Fruit fly (Drosophila melanogaster) whole organism, embryonic: Measurements from ENCODE around the gene CG7378.

ENCODE experiments used
- B-H1 ChIP-seq: fragments of 200-800 bp; sonication (Bioruptor generic); IDR thresholded peaks from 3 replicates; pipeline ENCODE4 v1.3.6; 2022; ENCODE audit warnings: missing biosample characterization, missing genetic modification characterization
- CG11456 ChIP-seq: fragments of 200-800 bp; sonication (Bioruptor generic); IDR thresholded peaks from 3 replicates; pipeline ENCODE4 v1.3.6; 2022; ENCODE audit warnings: missing biosample characterization, missing genetic modification characterization
- CG13296 ChIP-seq: fragments of 200-800 bp; sonication (Bioruptor generic); optimal IDR thresholded peaks from 3 replicates; lab custom pipeline; 2018; ENCODE audit warnings: missing biosample characterization, mild to moderate bottlenecking, missing genetic modification characterization
- CG13424 ChIP-seq: fragments of 200-800 bp; sonication (Bioruptor generic); optimal IDR thresholded peaks from 2 replicates; lab custom pipeline; 2019; ENCODE audit warnings: missing biosample characterization, mild to moderate bottlenecking, missing genetic modification characterization, moderate library complexity
- CG16813 ChIP-seq: fragments of 200-800 bp; sonication (Bioruptor generic); IDR thresholded peaks from 3 replicates; pipeline ENCODE4 v1.3.6; 2022; ENCODE audit warnings: missing biosample characterization, missing genetic modification characterization; ENCODE audit not compliant: partially characterized antibody
- CG18619 ChIP-seq: fragments of 200-800 bp; sonication (Bioruptor generic); optimal IDR thresholded peaks from 3 replicates; lab custom pipeline; 2017; ENCODE audit warnings: missing biosample characterization, mild to moderate bottlenecking, missing genetic modification characterization
- CG2199 ChIP-seq: fragments of 200-800 bp; sonication (Bioruptor generic); IDR thresholded peaks from 3 replicates; pipeline ENCODE4 v1.3.6; 2022; ENCODE audit warnings: missing biosample characterization, missing genetic modification characterization
- CG2712 ChIP-seq: fragments of 200-800 bp; optimal IDR thresholded peaks from 3 replicates; lab custom pipeline; 2019; ENCODE audit warnings: missing biosample characterization, mild to moderate bottlenecking, missing genetic modification characterization, moderate library complexity
- CG34422 ChIP-seq: fragments of 200-800 bp; sonication (Bioruptor generic); IDR thresholded peaks from 3 replicates; pipeline ENCODE4 v1.3.6; 2022; ENCODE audit warnings: missing biosample characterization, missing genetic modification characterization
- CG3847 ChIP-seq: fragments of 200-800 bp; sonication (Bioruptor generic); IDR thresholded peaks from 2 replicates; pipeline ENCODE4 v1.3.6; 2022; ENCODE audit warnings: missing biosample characterization, missing genetic modification characterization
- CG4282 ChIP-seq: fragments of 200-800 bp; sonication (Bioruptor generic); optimal IDR thresholded peaks from 2 replicates; lab custom pipeline; 2016; ENCODE audit warnings: missing biosample characterization, missing genetic modification characterization
- CG4404 ChIP-seq: fragments of 200-800 bp; sonication (Bioruptor generic); IDR thresholded peaks from 2 replicates; pipeline ENCODE4 v1.3.6; 2022; ENCODE audit warnings: missing biosample characterization, missing genetic modification characterization
- CG5180 ChIP-seq: fragments of 200-800 bp; sonication (Bioruptor generic); optimal IDR thresholded peaks from 3 replicates; lab custom pipeline; 2017; ENCODE audit warnings: missing biosample characterization, missing genetic modification characterization, mild to moderate bottlenecking, moderate library complexity, missing genetic modification reagents
- CG5953 ChIP-seq: fragments of 200-800 bp; sonication (Bioruptor generic); IDR thresholded peaks from 2 replicates; pipeline ENCODE4 v1.3.6; 2022; ENCODE audit warnings: missing biosample characterization, missing genetic modification characterization
- CG6813 ChIP-seq: fragments of 200-800 bp; sonication (Bioruptor generic); optimal IDR thresholded peaks from 2 replicates; lab custom pipeline; 2017; ENCODE audit warnings: missing biosample characterization, missing genetic modification characterization, mild to moderate bottlenecking, moderate library complexity, missing genetic modification reagents
- CG8089 ChIP-seq: fragments of 200-800 bp; sonication (Bioruptor generic); optimal IDR thresholded peaks from 3 replicates; lab custom pipeline; 2016; ENCODE audit warnings: missing biosample characterization, missing genetic modification characterization
- CG9437 ChIP-seq: fragments of 200-800 bp; sonication (Bioruptor generic); optimal IDR thresholded peaks from 2 replicates; lab custom pipeline; 2018; ENCODE audit warnings: missing biosample characterization, mild to moderate bottlenecking, missing genetic modification characterization
- CG9727 ChIP-seq: fragments of 200-800 bp; sonication (Bioruptor generic); optimal IDR thresholded peaks from 3 replicates; lab custom pipeline; 2017; ENCODE audit warnings: missing biosample characterization, mild to moderate bottlenecking, missing genetic modification characterization
- CoRest ChIP-seq: fragments of 200-800 bp; sonication (Bioruptor generic); optimal IDR thresholded peaks from 3 replicates; lab custom pipeline; 2018; ENCODE audit warnings: missing biosample characterization, mild to moderate bottlenecking, missing genetic modification characterization, moderate library complexity
- E2f2 ChIP-seq: fragments of 200-800 bp; sonication (Bioruptor generic); IDR thresholded peaks from 2 replicates; pipeline ENCODE4 v1.3.6; 2022; ENCODE audit warnings: missing biosample characterization, missing genetic modification characterization
- Fer1 ChIP-seq: fragments of 200-800 bp; sonication (Bioruptor generic); optimal IDR thresholded peaks from 2 replicates; lab custom pipeline; 2017; ENCODE audit warnings: missing biosample characterization, mild to moderate bottlenecking, missing genetic modification characterization
- Fer3 ChIP-seq: fragments of 200-800 bp; sonication (Bioruptor generic); optimal IDR thresholded peaks from 2 replicates; lab custom pipeline; 2018; ENCODE audit warnings: missing biosample characterization, mild to moderate bottlenecking, missing genetic modification characterization, moderate library complexity
- HLH54F ChIP-seq: fragments of 200-800 bp; sonication (Bioruptor generic); optimal IDR thresholded peaks from 3 replicates; lab custom pipeline; 2016; ENCODE audit warnings: missing biosample characterization, missing genetic modification characterization
- Med ChIP-seq: fragments of 200-800 bp; sonication (Bioruptor generic); peaks from one replicate; lab custom pipeline; 2016; ENCODE audit warnings: missing biosample characterization, missing genetic modification characterization, mild to moderate bottlenecking, inconsistent platforms, moderate library complexity
- Mes4 ChIP-seq: fragments of 200-800 bp; sonication (Bioruptor generic); optimal IDR thresholded peaks from 2 replicates; lab custom pipeline; 2016; ENCODE audit warnings: missing biosample characterization, missing genetic modification characterization
- Oli ChIP-seq: fragments of 200-800 bp; sonication (Bioruptor generic); optimal IDR thresholded peaks from 2 replicates; lab custom pipeline; 2018; ENCODE audit warnings: missing biosample characterization, mild to moderate bottlenecking, missing genetic modification characterization, moderate library complexity
- Rfx ChIP-seq: fragments of 200-800 bp; sonication (Bioruptor generic); IDR thresholded peaks from 2 replicates; pipeline ENCODE4 v1.3.6; 2022; ENCODE audit warnings: missing biosample characterization, missing genetic modification characterization
- Sry-β ChIP-seq: fragments of 200-800 bp; sonication (Bioruptor generic); optimal IDR thresholded peaks from 2 replicates; lab custom pipeline; 2018; ENCODE audit warnings: missing biosample characterization, mild to moderate bottlenecking, missing genetic modification characterization, moderate library complexity
- Ssrp ChIP-seq: fragments of 200-800 bp; sonication (Bioruptor generic); optimal IDR thresholded peaks from 2 replicates; lab custom pipeline; 2018; ENCODE audit warnings: missing biosample characterization, mild to moderate bottlenecking, missing genetic modification characterization, moderate library complexity
- bsh ChIP-seq, 2 experiments: fragments of 200-800 bp; sonication (Bioruptor generic); optimal IDR thresholded peaks; 2 replicates each; lab custom pipeline; 2017 to 2018; ENCODE audit warnings: mild to moderate bottlenecking in 2 of 2, missing biosample characterization in 2 of 2, missing genetic modification characterization in 2 of 2, moderate library complexity in 1 of 2
- btn ChIP-seq: fragments of 200-800 bp; sonication (Bioruptor generic); optimal IDR thresholded peaks from 2 replicates; lab custom pipeline; 2016; ENCODE audit warnings: missing biosample characterization, missing genetic modification characterization
- chif ChIP-seq, 2 experiments: fragments of 200-800 bp; sonication (Bioruptor generic); optimal IDR thresholded peaks; 3 replicates each; lab custom pipeline; 2016; ENCODE audit warnings: missing biosample characterization in 2 of 2, missing genetic modification characterization in 2 of 2
- ci ChIP-seq: fragments of 200-800 bp; sonication (Bioruptor generic); IDR thresholded peaks from 3 replicates; pipeline ENCODE4 v1.3.6; 2022; ENCODE audit warnings: missing biosample characterization, missing genetic modification characterization
- dmrt11E ChIP-seq: fragments of 200-800 bp; sonication (Bioruptor generic); optimal IDR thresholded peaks from 3 replicates; lab custom pipeline; 2018; ENCODE audit warnings: missing biosample characterization, mild to moderate bottlenecking, missing genetic modification characterization, moderate library complexity
- dpn ChIP-seq, 2 experiments: fragments of 200-800 bp; sonication (Bioruptor generic); optimal IDR thresholded peaks; 3 replicates each; lab custom pipeline; 2016; ENCODE audit warnings: missing biosample characterization in 2 of 2, missing genetic modification characterization in 2 of 2
- fd3F ChIP-seq: fragments of 200-800 bp; sonication (Bioruptor generic); optimal IDR thresholded peaks from 2 replicates; lab custom pipeline; 2018; ENCODE audit warnings: missing biosample characterization, mild to moderate bottlenecking, missing genetic modification characterization, moderate library complexity
- fru ChIP-seq: fragments of >200 bp; optimal IDR thresholded peaks from 2 replicates; lab custom pipeline; 2017
- gce ChIP-seq: fragments of 200-800 bp; sonication (Bioruptor generic); IDR thresholded peaks from 3 replicates; pipeline ENCODE4 v1.3.6; 2022; ENCODE audit warnings: missing biosample characterization, missing genetic modification characterization
- kah ChIP-seq: fragments of 200-800 bp; sonication (Bioruptor generic); optimal IDR thresholded peaks from 2 replicates; lab custom pipeline; 2018; ENCODE audit warnings: missing biosample characterization, mild to moderate bottlenecking, missing genetic modification characterization
- ken ChIP-seq: fragments of 200-800 bp; sonication (Bioruptor generic); IDR thresholded peaks from 3 replicates; pipeline ENCODE4 v1.3.6; 2022; ENCODE audit warnings: missing biosample characterization, missing genetic modification characterization
- lab ChIP-seq: fragments of 200-800 bp; sonication (Bioruptor generic); optimal IDR thresholded peaks from 3 replicates; lab custom pipeline; 2017; ENCODE audit warnings: missing biosample characterization, missing genetic modification characterization, mild to moderate bottlenecking, moderate library complexity, missing genetic modification reagents
- nom ChIP-seq: fragments of 200-800 bp; sonication (Bioruptor generic); optimal IDR thresholded peaks from 2 replicates; lab custom pipeline; 2017; ENCODE audit warnings: missing biosample characterization, missing genetic modification characterization, mild to moderate bottlenecking, moderate library complexity, missing genetic modification reagents
- pzg ChIP-seq: fragments of 200-800 bp; sonication (Bioruptor generic); optimal IDR thresholded peaks from 3 replicates; lab custom pipeline; 2018; ENCODE audit warnings: missing biosample characterization, mild to moderate bottlenecking, missing genetic modification characterization, moderate library complexity
- ranshi ChIP-seq: fragments of 200-800 bp; sonication (Bioruptor generic); IDR thresholded peaks from 2 replicates; pipeline ENCODE4 v1.3.6; 2022; ENCODE audit warnings: missing biosample characterization, missing genetic modification characterization
- slp2 ChIP-seq: fragments of 200-800 bp; sonication (Bioruptor generic); optimal IDR thresholded peaks from 2 replicates; lab custom pipeline; 2016; ENCODE audit warnings: missing biosample characterization, missing genetic modification characterization
- sqz ChIP-seq: fragments of 200-800 bp; sonication (Bioruptor generic); optimal IDR thresholded peaks from 3 replicates; lab custom pipeline; 2018; ENCODE audit warnings: missing biosample characterization, mild to moderate bottlenecking, missing genetic modification characterization
- ssp ChIP-seq: fragments of 200-800 bp; sonication (Bioruptor generic); IDR thresholded peaks from 2 replicates; pipeline ENCODE4 v1.3.6; 2022; ENCODE audit warnings: missing biosample characterization, missing genetic modification characterization
- stc ChIP-seq: fragments of 200-800 bp; sonication (Bioruptor generic); IDR thresholded peaks from 2 replicates; pipeline ENCODE4 v1.3.6; 2022; ENCODE audit warnings: missing biosample characterization, missing genetic modification characterization
- wdn ChIP-seq: fragments of 200-800 bp; sonication (Bioruptor generic); IDR thresholded peaks from 2 replicates; pipeline ENCODE4 v1.3.6; 2022; ENCODE audit warnings: missing biosample characterization, missing genetic modification characterization

The CG7378 gene

DNA sequence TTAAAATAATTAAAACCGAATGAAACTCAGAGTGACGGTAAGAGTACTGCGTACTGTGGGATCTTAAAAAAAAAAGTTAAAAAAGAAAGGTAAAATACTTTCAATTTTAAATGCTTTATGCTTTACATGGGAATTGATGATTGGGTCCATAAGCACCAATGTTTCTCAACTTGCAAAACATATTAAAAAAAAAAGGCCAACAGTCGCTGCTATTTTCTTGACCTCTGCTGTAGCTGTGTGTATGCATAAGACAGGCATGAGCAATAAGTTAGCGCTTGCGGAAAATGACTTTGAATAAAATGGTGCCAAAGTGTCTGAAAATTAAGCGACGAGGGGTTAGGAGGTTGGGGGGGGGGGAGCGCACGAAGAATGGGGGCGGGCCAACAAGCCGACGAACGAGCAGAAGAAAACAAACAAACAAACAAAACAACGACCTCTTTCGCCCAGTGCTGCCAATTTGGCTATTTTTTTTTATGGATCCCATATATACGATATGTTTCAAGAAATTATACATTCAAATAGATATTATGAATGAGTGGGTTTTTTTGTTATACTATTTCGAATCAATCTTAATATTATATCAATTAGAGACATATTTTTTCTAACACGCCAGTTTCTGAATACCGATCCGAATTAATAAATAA lies 30.6 kb upstream of the CG7378 start (continued):
- peak; percentile 31 for TF ChIP-seq CG6813 (GFP tag; lab: Kevin White, UChicago)
- TF ChIP-seq CG3847 (GFP tag; lab: Robert Waterston, UW) = 0 out of 2 replicates have a peak, but pooled peaks have one; percentile 21
- TF ChIP-seq Sry-β (GFP tag; lab: Kevin White, UChicago) = peak; percentile 78
- 0 out of 2 replicates have a peak, but pooled peaks have one; percentile 28 for TF ChIP-seq ssp
- no peak for TF ChIP-seq pzg (GFP tag; lab: Kevin White, UChicago)
- TF ChIP-seq CG5180 = peak; percentile 21
- TF ChIP-seq nom = peak; percentile 45
- 0 out of 2 replicates have a peak, but pooled peaks have one; percentile 25 for TF ChIP-seq wdn
- TF ChIP-seq stc (GFP tag; lab: Robert Waterston, UW) = 0 out of 2 replicates have a peak, but pooled peaks have one; percentile 44
- 0 out of 3 replicates have a peak, but pooled peaks have one; percentile 50 for TF ChIP-seq CG2199 (GFP tag; lab: Robert Waterston, UW)
- peak; percentile 41; the same call in 1 of the 3 replicates for TF ChIP-seq B-H1 (GFP tag; lab: Robert Waterston, UW)
- TF ChIP-seq kah (GFP tag; lab: Kevin White, UChicago) = peak; percentile 17
- TF ChIP-seq ci (GFP tag; lab: Robert Waterston, UW) = peak; percentile 65; the same call in 1 of the 3 replicates
- TF ChIP-seq btn (GFP tag; lab: Kevin White, UChicago) = no peak
- TF ChIP-seq CoRest (tag; lab: Kevin White, UChicago) = peak; percentile 39
- no peak for TF ChIP-seq CG4404
- peak; percentile 43 for TF ChIP-seq CG13296 (GFP tag; lab: Kevin White, UChicago)
- peak; percentile 92 for TF ChIP-seq CG34422 (GFP tag; lab: Robert Waterston, UW)
- peak; percentile 44 for TF ChIP-seq CG13424 (tag; lab: Kevin White, UChicago)
- no peak for TF ChIP-seq fru (lab: Kevin White, UChicago)
- TF ChIP-seq bsh (GFP tag; optimal IDR thresholded peaks at IDR 0.05; lab: Kevin White, UChicago) = peak; percentile 36 to 50
- TF ChIP-seq CG9437 = no peak
- TF ChIP-seq Oli (tag; lab: Kevin White, UChicago) = peak; percentile 55
- TF ChIP-seq CG16813 (GFP tag; lab: Robert Waterston, UW) = no peak
- peak; percentile 77; the same call in 2 of the 3 replicates for TF ChIP-seq CG11456 (GFP tag; lab: Robert Waterston, UW)
- TF ChIP-seq slp2 (GFP tag; lab: Kevin White, UChicago) = peak; percentile 35
- peak; percentile 63; the same call in 1 of the 2 replicates for TF ChIP-seq ranshi (GFP tag; lab: Robert Waterston, UW)
- peak; percentile 59 for TF ChIP-seq Rfx (GFP tag; lab: Robert Waterston, UW)
- TF ChIP-seq Fer3 (tag; lab: Kevin White, UChicago) = peak; percentile 55
- TF ChIP-seq Med (GFP tag; lab: Kevin White, UChicago) = peak; percentile 86
- 0 out of 2 replicates have a peak, but pooled peaks have one; percentile 36 for TF ChIP-seq CG5953 (GFP tag; lab: Robert Waterston, UW)
- TF ChIP-seq sqz = peak; percentile 23
- no peak for TF ChIP-seq Ssrp (tag; lab: Kevin White, UChicago)
- TF ChIP-seq Fer1 (GFP tag; lab: Kevin White, UChicago) = peak; percentile 27
- peak; percentile 7 for TF ChIP-seq HLH54F (GFP tag; lab: Kevin White, UChicago)
- peak; percentile 55; the same call in 1 of the 3 replicates for TF ChIP-seq ken
- TF ChIP-seq CG8089 (GFP tag; lab: Kevin White, UChicago) = peak; percentile 4
- TF ChIP-seq CG9727 (GFP tag; lab: Kevin White, UChicago) = peak; percentile 58
- no peak for TF ChIP-seq CG4282
- peak; percentile 28 for TF ChIP-seq fd3F (GFP tag; lab: Kevin White, UChicago)
- TF ChIP-seq lab (GFP tag; lab: Kevin White, UChicago) = peak; percentile 72
- TF ChIP-seq dmrt11E (tag; lab: Kevin White, UChicago) = peak; percentile 33
- peak; percentile 33 to 56 for TF ChIP-seq dpn (GFP tag; optimal IDR thresholded peaks at IDR 0.05; lab: Kevin White, UChicago)
- peak; percentile 18 for TF ChIP-seq CG2712 (tag; lab: Kevin White, UChicago)
- peak; percentile 9 for TF ChIP-seq Mes4
- TF ChIP-seq E2f2 (GFP tag; lab: Robert Waterston, UW) = peak; percentile 40; the same call in 1 of the 2 replicates
- TF ChIP-seq gce (GFP tag; lab: Robert Waterston, UW) = no peak; the same call in 2 of the 3 replicates
- TF ChIP-seq CG18619 (GFP tag; lab: Kevin White, UChicago) = peak; percentile 37
- peak; percentile 1 to 26 for TF ChIP-seq chif (GFP tag; optimal IDR thresholded peaks at IDR 0.05; lab: Kevin White, UChicago)
